Worm (Caenorhabditis elegans): ENCODE results near the gene Y43F8B.9.

DNA sequence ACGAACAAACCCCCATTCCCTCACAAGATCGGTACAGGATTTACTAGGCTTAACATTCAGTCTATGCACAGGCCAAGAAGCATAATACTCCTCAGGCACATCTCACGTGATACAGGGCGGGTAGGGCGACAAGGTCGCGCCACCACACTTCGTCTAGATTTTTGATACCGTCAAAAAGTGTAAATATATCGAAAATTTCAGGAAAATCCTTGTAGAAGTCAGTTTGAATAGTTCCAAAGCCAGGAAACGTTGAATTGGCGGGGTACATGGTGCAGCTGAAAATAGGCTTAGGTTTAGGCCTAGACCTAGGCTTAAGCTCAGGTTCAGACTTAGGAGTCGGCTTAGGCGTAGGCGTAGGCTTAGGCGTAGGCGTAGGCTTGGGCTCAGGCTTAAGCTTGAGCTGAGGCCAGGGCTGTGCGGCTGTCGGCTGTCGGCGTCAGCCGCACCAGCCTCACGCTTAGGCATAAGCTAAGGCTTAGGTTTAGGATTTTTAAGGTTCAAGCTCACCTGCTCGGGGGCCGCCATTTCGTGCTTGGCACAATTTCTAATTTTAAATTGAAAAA, 47.5 kb upstream of the Y43F8B.9 start:
- no peak for TF ChIP-seq fkh-10 (GFP tag; optimal IDR thresholded peaks at IDR 0.05)
- no peak for TF ChIP-seq ahr-1 (tag; optimal IDR thresholded peaks at IDR 0.05)
- TF ChIP-seq nhr-11 (tag; optimal IDR thresholded peaks at IDR 0.05), result no peak
- no peak for TF ChIP-seq lim-6 (tag; optimal IDR thresholded peaks at IDR 0.05)
- no peak for TF ChIP-seq npax-4 (tag; optimal IDR thresholded peaks at IDR 0.05)
- TF ChIP-seq hlh-30 (tag; optimal IDR thresholded peaks at IDR 0.05; ENCODE audit: insufficient read depth), result peak; percentile 7
- TF ChIP-seq nfya-1 (tag; optimal IDR thresholded peaks at IDR 0.05), result no peak
- no peak for TF ChIP-seq ama-1 (optimal IDR thresholded peaks at IDR 0.05)
- TF ChIP-seq K09A11.1 (tag; optimal IDR thresholded peaks at IDR 0.05; ENCODE audit: insufficient read depth), result no peak
- no peak for TF ChIP-seq pqm-1 (tag; optimal IDR thresholded peaks at IDR 0.05)
